Worm (Caenorhabditis elegans): ENCODE results near the gene gyg-2.

gyg-2 gene

DNA sequence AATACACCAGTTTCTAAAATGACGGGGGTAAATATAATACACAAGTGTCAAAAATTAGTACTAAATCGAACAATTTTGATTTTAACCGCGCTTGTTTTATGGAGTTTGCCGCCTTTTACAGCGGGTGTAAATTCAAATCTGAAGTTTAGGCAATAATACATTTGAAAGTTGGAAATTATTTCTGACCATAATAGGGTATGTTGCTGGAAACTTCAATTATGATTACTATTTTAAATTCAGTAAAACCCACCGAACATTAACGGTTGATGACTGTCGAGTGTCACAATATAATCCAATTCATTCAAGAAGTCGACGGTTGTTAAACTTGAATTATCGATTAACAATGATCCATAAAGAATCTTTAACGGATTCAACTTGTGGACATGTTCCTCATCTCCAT, 32.3 kb downstream of the gyg-2 start:
- TF ChIP-seq ceh-90 (tag; optimal IDR thresholded peaks at IDR 0.05) (no peak), fkh-10 (GFP tag; optimal IDR thresholded peaks at IDR 0.05) (no peak), fkh-4 (tag; optimal IDR thresholded peaks at IDR 0.05; ENCODE audit: borderline replicate concordance) (no peak)

DNA sequence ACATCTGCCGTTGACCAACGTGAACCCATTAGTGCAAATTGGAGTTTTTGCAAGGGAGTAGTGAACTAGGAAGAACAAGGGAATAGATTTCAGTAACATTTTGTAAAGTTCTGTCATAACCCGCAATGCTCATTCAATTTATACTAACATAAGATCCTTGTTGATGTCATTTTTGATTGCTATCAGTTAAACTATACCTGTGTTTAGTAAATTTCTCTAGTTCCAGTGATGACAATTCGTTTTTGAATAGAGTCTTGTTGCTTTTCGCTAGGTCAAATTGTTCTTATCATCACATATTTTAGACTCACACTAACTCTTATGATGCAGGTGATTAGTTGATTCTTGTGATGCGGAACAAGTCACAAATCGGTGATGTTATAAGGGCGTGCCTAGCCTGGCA, 39.5 kb downstream of the gyg-2 start, which contains the start of gene clec-9:
TSS of gene clec-9 (minus strand) at position 101 of the 400 bp plus-strand sequence.
- TF ChIP-seq isw-1 (GFP tag; IDR thresholded peaks at IDR 0.05) (no peak), nhr-84 (tag; optimal IDR thresholded peaks at IDR 0.05) (no peak), zip-4 (GFP tag; optimal IDR thresholded peaks at IDR 0.05) (no peak), tbx-2 (tag; optimal IDR thresholded peaks at IDR 0.05) (no peak), sox-4 (tag; optimal IDR thresholded peaks at IDR 0.05) (no peak), lin-14 (GFP tag; optimal IDR thresholded peaks at IDR 0.05) (no peak), snpc-4 (tag; optimal IDR thresholded peaks at IDR 0.05) (no peak)

DNA sequence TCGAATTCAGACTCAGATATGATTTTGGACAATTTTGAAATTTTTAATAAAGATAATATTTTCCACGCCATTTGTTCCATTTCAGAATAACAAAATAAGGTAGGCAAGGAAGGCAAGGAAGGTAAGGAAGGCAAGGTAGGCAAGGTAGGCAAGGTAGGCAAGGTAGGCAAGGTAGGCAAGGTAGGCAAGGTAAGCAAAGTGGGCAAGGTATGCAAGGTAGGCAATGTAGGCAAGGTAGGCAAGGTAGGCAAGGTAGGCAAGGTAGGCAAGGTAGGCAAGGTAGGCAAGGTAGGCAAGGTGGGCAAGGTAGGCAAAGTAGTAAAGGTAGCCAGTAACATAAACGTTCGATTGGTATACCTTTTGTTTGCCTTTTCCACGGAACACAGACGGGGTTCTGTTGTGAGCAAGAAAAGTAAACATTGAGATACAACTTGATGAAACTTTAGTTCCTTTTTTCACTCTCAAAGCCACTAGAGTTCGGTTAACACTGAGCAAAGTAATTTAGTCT, 46.3 kb downstream of the gyg-2 start, which contains the start of gene Y70C5C.1:
TSS of gene Y70C5C.1 (plus strand) at position 458 of the 508 bp plus-strand sequence.
- TF ChIP-seq efl-1 (optimal IDR thresholded peaks at IDR 0.05) (no peak), efl-1 (GFP tag; optimal IDR thresholded peaks at IDR 0.05 in 1 of 2) (peak in 1 of 2 experiments; percentile 85), isw-1 (GFP tag; IDR thresholded peaks at IDR 0.05) (no peak), Y116A8C.19 (tag; optimal IDR thresholded peaks at IDR 0.05; ENCODE audit: borderline replicate concordance) (no peak), xbp-1 (tag; optimal IDR thresholded peaks at IDR 0.05) (no peak), ama-1 (optimal IDR thresholded peaks at IDR 0.05) (no peak), dpl-1 (GFP tag; optimal IDR thresholded peaks at IDR 0.05) (no peak), unc-130 (tag; optimal IDR thresholded peaks at IDR 0.05) (no peak), mab-9 (GFP tag; IDR thresholded peaks at IDR 0.05) (no peak)

DNA sequence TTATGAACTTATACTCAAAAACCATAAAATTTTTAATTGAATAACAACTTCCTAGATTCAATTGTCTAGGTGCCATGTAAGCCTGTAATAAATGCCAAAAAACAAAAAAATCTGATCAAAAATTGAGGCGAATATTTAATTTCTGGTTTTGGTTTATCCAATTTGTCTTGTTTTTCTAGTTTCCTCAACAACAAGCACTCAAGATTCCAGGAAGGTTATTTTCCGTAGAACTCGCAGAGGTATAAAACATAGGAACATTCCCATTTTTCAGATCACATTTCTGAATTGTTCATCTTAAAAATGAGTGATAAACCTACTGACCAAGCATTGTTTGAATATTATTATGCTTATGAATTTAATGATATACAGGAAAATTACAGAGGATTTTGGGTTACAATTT, 48.9 kb downstream of the gyg-2 start, which contains the start of gene srw-41:
TSS of gene srw-41 (plus strand) at position 301 of the 400 bp plus-strand sequence.
- TF ChIP-seq grh-1 (GFP tag; IDR thresholded peaks at IDR 0.05) (no peak), ztf-4 (tag; optimal IDR thresholded peaks at IDR 0.05) (no peak), hlh-4 (tag; optimal IDR thresholded peaks at IDR 0.05) (no peak), sptf-1 (tag; optimal IDR thresholded peaks at IDR 0.05) (no peak), aha-1 (tag; optimal IDR thresholded peaks at IDR 0.05) (no peak), ceh-90 (tag; optimal IDR thresholded peaks at IDR 0.05) (no peak)

DNA sequence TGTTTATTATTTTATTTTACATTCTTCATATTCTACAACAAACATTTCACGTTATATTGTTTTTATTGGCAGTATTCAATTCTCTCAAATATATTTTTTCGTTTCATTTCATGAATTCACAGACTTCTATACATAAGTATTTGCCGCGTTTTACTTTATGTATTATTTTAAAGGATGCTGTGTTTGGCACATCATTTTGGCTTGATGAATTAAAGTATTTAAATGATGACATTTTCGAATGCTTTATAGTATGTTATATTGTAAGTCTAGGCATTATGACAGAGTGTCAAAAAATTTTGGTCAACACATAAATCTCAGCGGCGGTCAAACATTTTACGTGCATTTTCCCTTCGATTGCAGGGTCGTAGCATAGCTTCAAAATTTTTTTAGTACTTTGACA, 50.6 kb downstream of the gyg-2 start:
- TF ChIP-seq efl-1 (optimal IDR thresholded peaks at IDR 0.05), result no peak
- peak in 1 of 2 experiments; percentile 79 for TF ChIP-seq efl-1 (GFP tag; optimal IDR thresholded peaks at IDR 0.05 in 1 of 2)
- TF ChIP-seq fkh-4 (tag; optimal IDR thresholded peaks at IDR 0.05; ENCODE audit: borderline replicate concordance), result no peak

Data from whole organism, L1 larva.